Fruit fly (Drosophila melanogaster) whole organism, embryonic: ENCODE measurements around the gene CCT7.
A peak's percentile ranks its signal among the peaks of the same experiment; 100 is the strongest.

Source experiments
- Antp ChIP-seq: fragments of 200-800 bp; sonication (Bioruptor generic); optimal IDR thresholded peaks from 3 replicates; lab custom pipeline; 2016; ENCODE audit warnings: missing biosample characterization, missing genetic modification characterization
- Atf-2 ChIP-seq: fragments of 200-800 bp; sonication (Bioruptor generic); optimal IDR thresholded peaks from 2 replicates; lab custom pipeline; 2016; ENCODE audit warnings: missing biosample characterization, missing genetic modification characterization
- Atf3 ChIP-seq: fragments of 200-800 bp; sonication (Bioruptor generic); optimal IDR thresholded peaks from 3 replicates; lab custom pipeline; 2016; ENCODE audit warnings: missing biosample characterization, missing genetic modification characterization
- BtbVII ChIP-seq: fragments of 200-800 bp; sonication (Bioruptor generic); optimal IDR thresholded peaks from 3 replicates; lab custom pipeline; 2017; ENCODE audit warnings: missing biosample characterization, mild to moderate bottlenecking, missing genetic modification characterization
- CG10267 ChIP-seq: fragments of 200-800 bp; sonication (Bioruptor generic); optimal IDR thresholded peaks from 2 replicates; lab custom pipeline; 2018; ENCODE audit warnings: missing biosample characterization, mild to moderate bottlenecking, missing genetic modification characterization, moderate library complexity
- CG11085 ChIP-seq: fragments of 200-800 bp; sonication (Bioruptor generic); IDR thresholded peaks from 2 replicates; pipeline ENCODE4 v1.3.6; 2022; ENCODE audit warnings: missing biosample characterization, missing genetic modification characterization
- CG11504 ChIP-seq: fragments of 200-800 bp; sonication (Bioruptor generic); optimal IDR thresholded peaks from 3 replicates; lab custom pipeline; 2019; ENCODE audit warnings: missing biosample characterization, mild to moderate bottlenecking, missing genetic modification characterization, moderate library complexity
- CG1233 ChIP-seq: fragments of 200-800 bp; sonication (Bioruptor generic); optimal IDR thresholded peaks from 4 replicates; lab custom pipeline; 2018; ENCODE audit warnings: missing biosample characterization, mild to moderate bottlenecking, missing genetic modification characterization
- CG12769 ChIP-seq: fragments of 200-800 bp; sonication (Bioruptor generic); optimal IDR thresholded peaks from 2 replicates; lab custom pipeline; 2019; ENCODE audit warnings: missing biosample characterization, mild to moderate bottlenecking, missing genetic modification characterization, moderate library complexity
- CG12942 ChIP-seq: fragments of 200-800 bp; sonication (Bioruptor generic); optimal IDR thresholded peaks from 3 replicates; lab custom pipeline; 2016; ENCODE audit warnings: missing biosample characterization, missing genetic modification characterization
- CG13894 ChIP-seq: fragments of 200-800 bp; sonication (Bioruptor generic); optimal IDR thresholded peaks from 3 replicates; lab custom pipeline; 2018; ENCODE audit warnings: missing biosample characterization, mild to moderate bottlenecking, missing genetic modification characterization, moderate library complexity
- CG15011 ChIP-seq: fragments of 200-800 bp; sonication (Bioruptor generic); optimal IDR thresholded peaks from 3 replicates; lab custom pipeline; 2018; ENCODE audit warnings: missing biosample characterization, mild to moderate bottlenecking, missing genetic modification characterization
- CG15696 ChIP-seq: fragments of 200-800 bp; sonication (Bioruptor generic); optimal IDR thresholded peaks from 2 replicates; lab custom pipeline; 2019; ENCODE audit warnings: missing biosample characterization, mild to moderate bottlenecking, missing genetic modification characterization, moderate library complexity
- CG17829 ChIP-seq: fragments of 200-800 bp; optimal IDR thresholded peaks from 2 replicates; lab custom pipeline; 2019; ENCODE audit warnings: missing biosample characterization, mild to moderate bottlenecking, missing genetic modification characterization, moderate library complexity
- CG17912 ChIP-seq: fragments of 200-800 bp; sonication (Bioruptor generic); optimal IDR thresholded peaks from 2 replicates; lab custom pipeline; 2018; ENCODE audit warnings: missing biosample characterization, mild to moderate bottlenecking, missing genetic modification characterization
- CG1832 ChIP-seq: fragments of 200-800 bp; sonication (Bioruptor generic); optimal IDR thresholded peaks from 2 replicates; lab custom pipeline; 2017; ENCODE audit warnings: missing biosample characterization, mild to moderate bottlenecking, missing genetic modification characterization, inconsistent platforms
- CG3065 ChIP-seq: fragments of 200-800 bp; sonication (Bioruptor generic); optimal IDR thresholded peaks from 2 replicates; lab custom pipeline; 2016; ENCODE audit warnings: missing biosample characterization, missing genetic modification characterization
- CG31365 ChIP-seq: fragments of 200-800 bp; sonication (Bioruptor generic); optimal IDR thresholded peaks from 2 replicates; lab custom pipeline; 2018; ENCODE audit warnings: missing biosample characterization, mild to moderate bottlenecking, missing genetic modification characterization
- CG3847 ChIP-seq: fragments of 200-800 bp; sonication (Bioruptor generic); IDR thresholded peaks from 2 replicates; pipeline ENCODE4 v1.3.6; 2022; ENCODE audit warnings: missing biosample characterization, missing genetic modification characterization
- CG5245 ChIP-seq: fragments of 200-800 bp; sonication (Bioruptor generic); optimal IDR thresholded peaks from 3 replicates; lab custom pipeline; 2016; ENCODE audit warnings: missing biosample characterization, missing genetic modification characterization
- CG6854 ChIP-seq: fragments of 200-800 bp; sonication (Bioruptor generic); optimal IDR thresholded peaks from 3 replicates; lab custom pipeline; 2017; ENCODE audit warnings: missing biosample characterization, mild to moderate bottlenecking, missing genetic modification characterization
- CG7839 ChIP-seq: fragments of 200-800 bp; sonication (Bioruptor generic); optimal IDR thresholded peaks from 3 replicates; lab custom pipeline; 2018; ENCODE audit warnings: missing biosample characterization, mild to moderate bottlenecking, missing genetic modification characterization, moderate library complexity
- CG8089 ChIP-seq: fragments of 200-800 bp; sonication (Bioruptor generic); optimal IDR thresholded peaks from 3 replicates; lab custom pipeline; 2016; ENCODE audit warnings: missing biosample characterization, missing genetic modification characterization
- CG8944 ChIP-seq: fragments of 200-800 bp; sonication (Bioruptor generic); optimal IDR thresholded peaks from 3 replicates; lab custom pipeline; 2016; ENCODE audit warnings: missing biosample characterization, missing genetic modification characterization
- CHES-1-like ChIP-seq: fragments of 200-800 bp; sonication (Bioruptor generic); optimal IDR thresholded peaks from 2 replicates; lab custom pipeline; 2016; ENCODE audit warnings: missing biosample characterization, missing genetic modification characterization
- Deaf1 ChIP-seq: fragments of 200-800 bp; optimal IDR thresholded peaks from 3 replicates; lab custom pipeline; 2019; ENCODE audit warnings: missing biosample characterization, mild to moderate bottlenecking, missing genetic modification characterization, moderate library complexity
- Dll ChIP-seq: fragments of 200-800 bp; sonication (Bioruptor generic); IDR thresholded peaks from 4 replicates; pipeline ENCODE4 v1.3.6; 2022; ENCODE audit warnings: missing biosample characterization, missing genetic modification characterization; ENCODE audit not compliant: partially characterized antibody
- Fer3 ChIP-seq: fragments of 200-800 bp; sonication (Bioruptor generic); optimal IDR thresholded peaks from 2 replicates; lab custom pipeline; 2018; ENCODE audit warnings: missing biosample characterization, mild to moderate bottlenecking, missing genetic modification characterization, moderate library complexity
- Hr39 ChIP-seq: fragments of >200 bp; optimal IDR thresholded peaks from 2 replicates; lab custom pipeline; 2017
- MTF-1 ChIP-seq: fragments of 200-800 bp; sonication (Bioruptor generic); optimal IDR thresholded peaks from 2 replicates; lab custom pipeline; 2018; ENCODE audit warnings: missing biosample characterization, mild to moderate bottlenecking, missing genetic modification characterization, borderline replicate concordance
- NFAT ChIP-seq: fragments of 200-800 bp; sonication (Bioruptor generic); IDR thresholded peaks from 2 replicates; pipeline ENCODE4 v1.3.6; 2022; ENCODE audit warnings: missing biosample characterization, missing genetic modification characterization
- Neu2 ChIP-seq: fragments of 200-800 bp; sonication (Bioruptor generic); optimal IDR thresholded peaks from 3 replicates; lab custom pipeline; 2016; ENCODE audit warnings: missing biosample characterization, missing genetic modification characterization, borderline replicate concordance
- Opbp ChIP-seq: fragments of 200-800 bp; sonication (Bioruptor generic); IDR thresholded peaks from 3 replicates; pipeline ENCODE4 v1.3.6; 2022; ENCODE audit warnings: missing biosample characterization, missing genetic modification characterization; ENCODE audit not compliant: partially characterized antibody
- Poxn ChIP-seq: fragments of 200-800 bp; sonication (Bioruptor generic); IDR thresholded peaks from 2 replicates; pipeline ENCODE4 v1.3.6; 2022; ENCODE audit warnings: missing biosample characterization, missing genetic modification characterization
- Xbp1 ChIP-seq: fragments of 200-800 bp; sonication (Bioruptor generic); optimal IDR thresholded peaks from 3 replicates; lab custom pipeline; 2016; ENCODE audit warnings: missing biosample characterization, mild to moderate bottlenecking, missing genetic modification characterization
- Xrp1 ChIP-seq: fragments of 200-800 bp; sonication (Bioruptor generic); IDR thresholded peaks from 2 replicates; pipeline ENCODE4 v1.3.6; 2022; ENCODE audit warnings: missing biosample characterization, missing genetic modification characterization
- ab ChIP-seq: fragments of 200-800 bp; sonication (Bioruptor generic); optimal IDR thresholded peaks from 2 replicates; lab custom pipeline; 2016; ENCODE audit warnings: missing biosample characterization, missing genetic modification characterization
- ara ChIP-seq: fragments of 200-800 bp; sonication (Bioruptor generic); IDR thresholded peaks from 2 replicates; pipeline ENCODE4 v1.3.6; 2022; ENCODE audit warnings: missing biosample characterization, missing genetic modification characterization
- gcm ChIP-seq: fragments of 200-800 bp; sonication (Bioruptor generic); optimal IDR thresholded peaks from 2 replicates; lab custom pipeline; 2019; ENCODE audit warnings: missing biosample characterization, mild to moderate bottlenecking, missing genetic modification characterization, moderate library complexity
- klu ChIP-seq: fragments of 200-800 bp; sonication (Bioruptor generic); IDR thresholded peaks from 2 replicates; pipeline ENCODE4 v1.3.6; 2022; ENCODE audit warnings: missing biosample characterization, missing genetic modification characterization
- kni ChIP-seq: fragments of 200-800 bp; sonication (Bioruptor generic); optimal IDR thresholded peaks from 3 replicates; lab custom pipeline; 2017; ENCODE audit warnings: mild to moderate bottlenecking, missing biosample characterization, missing genetic modification reagents, missing genetic modification characterization
- lov ChIP-seq, 2 experiments: fragments of 200-800 bp in 1 of 2; fragments of >200 bp in 1 of 2; sonication (Bioruptor generic) in 1 of 2; IDR thresholded peaks in 1 of 2; optimal IDR thresholded peaks in 1 of 2; 2 replicates in 1 of 2; 3 replicates in 1 of 2; pipeline versions ENCODE4 v1.3.6 to Lab custom; 2017 to 2022; ENCODE audit warnings: missing biosample characterization in 1 of 2, missing genetic modification characterization in 1 of 2
- mam ChIP-seq: fragments of 200-800 bp; sonication (Bioruptor generic); optimal IDR thresholded peaks from 3 replicates; lab custom pipeline; 2016; ENCODE audit warnings: missing biosample characterization, missing genetic modification characterization
- nom ChIP-seq: fragments of 200-800 bp; sonication (Bioruptor generic); optimal IDR thresholded peaks from 2 replicates; lab custom pipeline; 2017; ENCODE audit warnings: missing biosample characterization, missing genetic modification characterization, mild to moderate bottlenecking, moderate library complexity, missing genetic modification reagents
- pnt ChIP-seq: fragments of 200-800 bp; sonication (Bioruptor generic); optimal IDR thresholded peaks from 3 replicates; lab custom pipeline; 2016; ENCODE audit warnings: missing biosample characterization, missing genetic modification characterization
- sd ChIP-seq: fragments of 200-800 bp; sonication (Bioruptor generic); optimal IDR thresholded peaks from 3 replicates; lab custom pipeline; 2018; ENCODE audit warnings: missing biosample characterization, mild to moderate bottlenecking, missing genetic modification characterization, moderate library complexity
- stc ChIP-seq: fragments of 200-800 bp; sonication (Bioruptor generic); IDR thresholded peaks from 2 replicates; pipeline ENCODE4 v1.3.6; 2022; ENCODE audit warnings: missing biosample characterization, missing genetic modification characterization
- tio ChIP-seq: fragments of 200-800 bp; sonication (Bioruptor generic); optimal IDR thresholded peaks from 2 replicates; lab custom pipeline; 2017; ENCODE audit warnings: missing biosample characterization, missing genetic modification characterization, inconsistent platforms
- vvl ChIP-seq: fragments of 200-800 bp; sonication (Bioruptor generic); IDR thresholded peaks from 2 replicates; pipeline ENCODE4 v1.3.6; 2022; ENCODE audit warnings: missing biosample characterization, missing genetic modification characterization
- zen ChIP-seq: fragments of 200-800 bp; sonication (Bioruptor generic); optimal IDR thresholded peaks from 3 replicates; lab custom pipeline; 2018; ENCODE audit warnings: missing biosample characterization, mild to moderate bottlenecking, missing genetic modification characterization, moderate library complexity

Gene CCT7

DNA sequence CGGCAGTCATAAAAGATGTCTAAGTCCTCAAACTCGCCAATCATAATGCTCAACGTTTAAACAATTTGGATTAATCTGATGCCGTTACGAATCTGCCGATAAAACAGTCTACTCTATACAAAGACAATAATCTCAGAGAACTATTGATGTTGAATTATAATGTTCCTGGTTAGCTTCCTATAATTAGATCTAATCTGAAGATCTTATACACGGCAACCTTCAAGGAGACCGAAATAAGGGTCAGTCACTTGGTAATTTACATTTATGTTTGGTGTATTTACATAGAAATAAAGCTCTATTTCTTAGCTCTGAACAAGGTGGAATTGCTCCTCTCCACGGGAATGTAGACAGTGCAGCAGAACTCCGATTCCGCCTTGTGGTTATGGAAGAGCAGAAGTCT, 20.7 kb upstream of the CCT7 start, which contains the start of gene CG33189:
Gene CG33189 (minus strand): TSS at position 101 of the 400 bp plus-strand sequence.
- TF ChIP-seq CG6854 (GFP tag; lab: Kevin White, UChicago) (no peak), Dll (GFP tag; lab: Robert Waterston, UW) (no peak), CG12769 (tag; lab: Kevin White, UChicago) (no peak), CG8944 (GFP tag; lab: Kevin White, UChicago) (no peak), nom (no peak), CG10267 (no peak), Fer3 (tag; lab: Kevin White, UChicago) (no peak), Xbp1 (GFP tag; lab: Kevin White, UChicago) (no peak), NFAT (GFP tag; lab: Robert Waterston, UW) (no peak), klu (GFP tag; lab: Robert Waterston, UW) (no peak), CG15011 (GFP tag; lab: Kevin White, UChicago) (no peak), sd (no peak), BtbVII (GFP tag; lab: Kevin White, UChicago) (no peak)
- TF ChIP-seq, all 482 proteins: peak for 0

DNA sequence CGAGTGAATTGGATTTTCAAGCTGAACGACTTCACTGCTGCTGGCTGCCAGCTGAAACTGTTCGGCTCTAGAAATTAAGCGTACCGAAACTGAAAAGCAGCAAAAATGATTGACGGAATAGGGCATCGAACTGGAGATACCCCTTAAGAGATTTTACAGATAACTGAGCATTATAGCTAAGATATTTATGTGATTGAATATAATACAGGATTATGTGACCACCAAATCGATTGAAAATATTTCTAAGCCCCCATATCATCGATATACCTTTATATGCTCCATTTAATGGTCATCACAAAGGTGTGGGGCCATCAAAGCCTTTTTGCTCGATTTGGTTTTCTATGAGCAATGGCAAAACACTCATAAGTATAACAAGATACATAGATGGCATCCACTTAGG, 16.6 kb upstream of the CCT7 start:
- TF ChIP-seq tio (GFP tag; lab: Kevin White, UChicago) (peak; percentile 29), Atf3 (no peak), CG1832 (GFP tag; lab: Kevin White, UChicago) (no peak), CG11504 (tag; lab: Kevin White, UChicago) (no peak), ab (GFP tag; lab: Kevin White, UChicago) (no peak), Xrp1 (GFP tag; lab: Robert Waterston, UW) (peak; percentile 66), CG1233 (GFP tag; lab: Kevin White, UChicago) (peak; percentile 11), Atf-2 (GFP tag; lab: Kevin White, UChicago) (no peak), Neu2 (no peak), CG5245 (GFP tag; lab: Kevin White, UChicago) (no peak), CG13894 (tag; lab: Kevin White, UChicago) (no peak), CG31365 (tag; lab: Kevin White, UChicago) (no peak), vvl (peak; percentile 80), CG11085 (GFP tag; lab: Robert Waterston, UW) (no peak), CG8089 (GFP tag; lab: Kevin White, UChicago) (no peak), mam (peak; percentile 52), kni (GFP tag; lab: Kevin White, UChicago) (no peak), CG12942 (GFP tag; lab: Kevin White, UChicago) (no peak), Opbp (GFP tag; lab: Robert Waterston, UW) (no peak), ara (GFP tag; lab: Robert Waterston, UW) (0 out of 2 replicates have a peak, but pooled peaks have one; percentile 27), zen (no peak), CG17829 (tag; lab: Kevin White, UChicago) (peak; percentile 7), CG7839 (tag; lab: Kevin White, UChicago) (no peak), CHES-1-like (GFP tag; lab: Kevin White, UChicago) (no peak), CG3065 (GFP tag; lab: Kevin White, UChicago) (no peak), gcm (GFP tag; lab: Kevin White, UChicago) (no peak), stc (GFP tag; lab: Robert Waterston, UW) (no peak), CG17912 (no peak), CG3847 (GFP tag; lab: Robert Waterston, UW) (peak; percentile 39; the same call in 1 of the 2 replicates), Deaf1 (tag; lab: Kevin White, UChicago) (no peak), Antp (GFP tag; lab: Kevin White, UChicago) (peak; percentile 30), CG15696 (tag; lab: Kevin White, UChicago) (no peak), Hr39 (lab: Kevin White, UChicago) (no peak), lov (optimal IDR thresholded peaks at IDR 0.05; lab: Kevin White, UChicago) (no peak), lov (GFP tag; IDR thresholded peaks at IDR 0.05; lab: Robert Waterston, UW) (no peak), pnt (GFP tag; lab: Kevin White, UChicago) (peak; percentile 53), MTF-1 (GFP tag; lab: Kevin White, UChicago) (no peak), Poxn (no peak)
